Fruit fly (Drosophila melanogaster): ENCODE results near the gene CtIP.

dm6 chr3L:20465941-20466340 is 29.9 kb downstream of the CtIP start, which contains the start of gene CG42764:
- TF ChIP-seq CG4617 (GFP tag; optimal IDR thresholded peaks at IDR 0.05; ENCODE audit: borderline replicate concordance) (no peak), CTCF (GFP tag; optimal IDR thresholded peaks at IDR 0.05) (no peak), cas (GFP tag; IDR thresholded peaks at IDR 0.05) (no peak), Dip3 (GFP tag; optimal IDR thresholded peaks at IDR 0.05) (no peak), ara (GFP tag; IDR thresholded peaks at IDR 0.05) (no peak)
